Worm (Caenorhabditis elegans) whole organism, mixed stage, embryonic: ENCODE data around the gene mrpl-51.

Experiments
- elt-3 ChIP-seq: fragments of 150-350 bp; optimal IDR thresholded peaks from 2 replicates; lab custom pipeline; 2014; ENCODE audit warnings: missing biosample characterization, missing genetic modification characterization
- ham-2 ChIP-seq: fragments of 200-800 bp; sonication (Bioruptor generic); optimal IDR thresholded peaks from 2 replicates; lab custom pipeline; 2018; ENCODE audit warnings: mild to moderate bottlenecking, missing genetic modification characterization, missing compliant biosample characterization
- nhr-237 ChIP-seq: fragments of 150-350 bp; optimal IDR thresholded peaks from 2 replicates; lab custom pipeline; 2014; ENCODE audit warnings: missing biosample characterization, missing genetic modification characterization
- nhr-76 ChIP-seq: sonication (generic microtip); optimal IDR thresholded peaks from 2 replicates; lab custom pipeline; 2017; ENCODE audit warnings: missing biosample characterization, missing genetic modification characterization
- pha-4 ChIP-seq: fragments of 150-350 bp; optimal IDR thresholded peaks from 2 replicates; lab custom pipeline; 2018; ENCODE audit warnings: missing biosample characterization, missing genetic modification reagents, missing genetic modification characterization
- snpc-4 ChIP-seq: fragments of 150-350 bp; optimal IDR thresholded peaks from 2 replicates; lab custom pipeline; 2014; ENCODE audit warnings: missing biosample characterization, missing genetic modification characterization
- tbx-8 ChIP-seq: fragments of 200-800 bp; sonication (Bioruptor generic); optimal IDR thresholded peaks from 2 replicates; lab custom pipeline; 2018; ENCODE audit warnings: mild to moderate bottlenecking, missing genetic modification characterization, moderate library complexity, missing compliant biosample characterization
- unc-39 ChIP-seq: fragments of 150-350 bp; optimal IDR thresholded peaks from 2 replicates; lab custom pipeline; 2014; ENCODE audit warnings: missing biosample characterization, missing genetic modification characterization
- ztf-11 ChIP-seq: fragments of 150-350 bp; optimal IDR thresholded peaks from 2 replicates; lab custom pipeline; 2014; ENCODE audit warnings: missing biosample characterization, missing genetic modification characterization

- TF ChIP-seq snpc-4 (tag; lab: Kevin White, UChicago) = no peak
- no peak for TF ChIP-seq nhr-237
- no peak for TF ChIP-seq ztf-11 (tag; lab: Kevin White, UChicago)
- TF ChIP-seq elt-3 = no peak
- no peak for TF ChIP-seq unc-39 (tag; lab: Kevin White, UChicago)
- TF ChIP-seq pha-4 (tag; lab: Kevin White, UChicago) = no peak
- no peak for TF ChIP-seq nhr-76 (tag; lab: Kevin White, UChicago)
- TF ChIP-seq ham-2 (GFP tag; lab: Kevin White, UChicago) = no peak
- TF ChIP-seq tbx-8 (GFP tag; lab: Kevin White, UChicago) = no peak
Measured at ce11 chrIV:12078907-12079523, 47.9 kb downstream of the mrpl-51 start, which contains the start of gene lex-1.
